Worm (Caenorhabditis elegans) whole organism, L2 larva: Measurements from ENCODE around the gene aco-1.

Experiments
- C34F6.9 ChIP-seq: fragments of 150-350 bp; optimal IDR thresholded peaks from 2 replicates; lab custom pipeline; 2014; ENCODE audit warnings: missing biosample characterization, missing genetic modification characterization
- F13H6.1 ChIP-seq: sonication (generic microtip); optimal IDR thresholded peaks from 2 replicates; lab custom pipeline; 2016; ENCODE audit warnings: missing genetic modification characterization, missing compliant biosample characterization
- R02D3.7 ChIP-seq: fragments of 150-350 bp; optimal IDR thresholded peaks from 2 replicates; lab custom pipeline; 2014; ENCODE audit warnings: missing biosample characterization, missing genetic modification characterization
- Y55F3AM.14 ChIP-seq: fragments of 200-800 bp; sonication (Bioruptor generic); optimal IDR thresholded peaks from 2 replicates; lab custom pipeline; 2018; ENCODE audit warnings: mild to moderate bottlenecking, missing genetic modification characterization, missing compliant biosample characterization
- ZK546.5 ChIP-seq: sonication (generic microtip); optimal IDR thresholded peaks from 2 replicates; lab custom pipeline; 2017; ENCODE audit warnings: missing biosample characterization, missing genetic modification characterization
- alr-1 ChIP-seq: fragments of 150-350 bp; optimal IDR thresholded peaks from 2 replicates; lab custom pipeline; 2014; ENCODE audit warnings: missing biosample characterization, missing genetic modification characterization
- aly-2 ChIP-seq: fragments of 150-350 bp; optimal IDR thresholded peaks from 2 replicates; lab custom pipeline; 2014; ENCODE audit warnings: missing biosample characterization, missing genetic modification characterization
- ama-1 ChIP-seq: fragments of 150-350 bp; optimal IDR thresholded peaks from 2 replicates; lab custom pipeline; 2018; ENCODE audit warnings: inconsistent platforms
- blmp-1 ChIP-seq: sonication (generic microtip); optimal IDR thresholded peaks from 2 replicates; lab custom pipeline; 2017; ENCODE audit warnings: missing genetic modification characterization, mild to moderate bottlenecking, missing compliant biosample characterization, antibody characterized with exemption, moderate library complexity; ENCODE audit not compliant: insufficient read depth
- ceh-16 ChIP-seq: fragments of 150-350 bp; optimal IDR thresholded peaks from 2 replicates; lab custom pipeline; 2014; ENCODE audit warnings: missing biosample characterization, missing genetic modification characterization
- ceh-82 ChIP-seq: fragments of 150-350 bp; optimal IDR thresholded peaks from 2 replicates; lab custom pipeline; 2014; ENCODE audit warnings: missing biosample characterization, missing genetic modification characterization
- crh-2 ChIP-seq: sonication (generic microtip); optimal IDR thresholded peaks from 2 replicates; lab custom pipeline; 2017; ENCODE audit warnings: missing biosample characterization, missing genetic modification characterization
- dmd-4 ChIP-seq: sonication (generic microtip); optimal IDR thresholded peaks from 2 replicates; lab custom pipeline; 2017; ENCODE audit warnings: missing biosample characterization, missing genetic modification characterization
- egl-27 ChIP-seq: sonication (generic microtip); optimal IDR thresholded peaks from 3 replicates; lab custom pipeline; 2017; ENCODE audit warnings: missing biosample characterization, missing genetic modification reagents, missing genetic modification characterization
- elt-1 ChIP-seq: fragments of 150-350 bp; optimal IDR thresholded peaks from 2 replicates; lab custom pipeline; 2014; ENCODE audit warnings: missing biosample characterization, missing genetic modification characterization
- elt-3 ChIP-seq: sonication (generic microtip); optimal IDR thresholded peaks from 2 replicates; lab custom pipeline; 2017; ENCODE audit warnings: missing biosample characterization, missing genetic modification characterization
- fos-1 ChIP-seq: fragments of 150-350 bp; optimal IDR thresholded peaks from 2 replicates; lab custom pipeline; 2014; ENCODE audit warnings: missing biosample characterization, missing genetic modification characterization
- gmeb-1 ChIP-seq: fragments of 150-350 bp; optimal IDR thresholded peaks from 2 replicates; lab custom pipeline; 2014; ENCODE audit warnings: missing biosample characterization, missing genetic modification characterization
- lin-11 ChIP-seq: fragments of 150-350 bp; sonication (generic microtip); optimal IDR thresholded peaks from 2 replicates; lab custom pipeline; 2014; ENCODE audit warnings: missing biosample characterization, missing genetic modification characterization, inconsistent platforms, mixed read lengths
- lin-13 ChIP-seq: fragments of 150-350 bp; optimal IDR thresholded peaks from 2 replicates; lab custom pipeline; 2014; ENCODE audit warnings: missing biosample characterization, missing genetic modification reagents, missing genetic modification characterization
- lin-39 ChIP-seq: fragments of 150-350 bp; optimal IDR thresholded peaks from 2 replicates; lab custom pipeline; 2014; ENCODE audit warnings: missing biosample characterization, missing genetic modification reagents, missing genetic modification characterization
- lsy-2 ChIP-seq, 2 experiments: fragments of 150-350 bp in 1 of 2; sonication (generic microtip) in 1 of 2; optimal IDR thresholded peaks; 2 replicates each; lab custom pipeline; 2014 to 2017; ENCODE audit warnings: missing biosample characterization in 2 of 2, missing genetic modification characterization in 2 of 2
- mab-5 ChIP-seq: fragments of 150-350 bp; optimal IDR thresholded peaks from 2 replicates; lab custom pipeline; 2014; ENCODE audit warnings: missing biosample characterization, missing genetic modification characterization
- mbf-1 ChIP-seq: sonication (generic microtip); optimal IDR thresholded peaks from 2 replicates; lab custom pipeline; 2017; ENCODE audit warnings: missing biosample characterization, missing genetic modification characterization
- mdl-1 ChIP-seq, 2 experiments: fragments of 150-350 bp in 1 of 2; sonication (generic microtip) in 1 of 2; optimal IDR thresholded peaks; 2 replicates each; lab custom pipeline; 2017; ENCODE audit warnings: missing biosample characterization in 2 of 2, missing genetic modification characterization in 2 of 2
- nhr-10 ChIP-seq: sonication (generic microtip); optimal IDR thresholded peaks from 2 replicates; lab custom pipeline; 2017; ENCODE audit warnings: missing biosample characterization, missing genetic modification characterization
- nhr-11 ChIP-seq: fragments of 150-350 bp; optimal IDR thresholded peaks from 2 replicates; lab custom pipeline; 2014; ENCODE audit warnings: missing biosample characterization, missing genetic modification characterization
- nhr-12 ChIP-seq: fragments of 150-350 bp; optimal IDR thresholded peaks from 2 replicates; lab custom pipeline; 2014; ENCODE audit warnings: missing biosample characterization, missing genetic modification characterization
- nhr-129 ChIP-seq: fragments of 150-350 bp; optimal IDR thresholded peaks from 2 replicates; lab custom pipeline; 2014; ENCODE audit warnings: missing biosample characterization, missing genetic modification characterization
- nhr-21 ChIP-seq: fragments of 150-350 bp; optimal IDR thresholded peaks from 2 replicates; lab custom pipeline; 2014; ENCODE audit warnings: missing biosample characterization, missing genetic modification characterization
- nhr-23 ChIP-seq: fragments of 150-350 bp; optimal IDR thresholded peaks from 2 replicates; lab custom pipeline; 2014; ENCODE audit warnings: missing biosample characterization, missing genetic modification reagents, missing genetic modification characterization
- nhr-237 ChIP-seq: fragments of 150-350 bp; optimal IDR thresholded peaks from 2 replicates; lab custom pipeline; 2014; ENCODE audit warnings: missing biosample characterization, missing genetic modification characterization
- nhr-25 ChIP-seq: fragments of 150-350 bp; sonication (generic microtip); optimal IDR thresholded peaks from 3 replicates; lab custom pipeline; 2014; ENCODE audit warnings: missing biosample characterization, missing genetic modification characterization
- nhr-6 ChIP-seq: fragments of 150-350 bp; optimal IDR thresholded peaks from 2 replicates; lab custom pipeline; 2014; ENCODE audit warnings: missing biosample characterization, missing genetic modification characterization
- nhr-77 ChIP-seq: fragments of 150-350 bp; optimal IDR thresholded peaks from 2 replicates; lab custom pipeline; 2014; ENCODE audit warnings: missing biosample characterization, missing genetic modification characterization
- peb-1 ChIP-seq: fragments of 150-350 bp; optimal IDR thresholded peaks from 2 replicates; lab custom pipeline; 2014; ENCODE audit warnings: missing biosample characterization, missing genetic modification characterization
- sem-4 ChIP-seq: fragments of 150-350 bp; optimal IDR thresholded peaks from 2 replicates; lab custom pipeline; 2014; ENCODE audit warnings: missing biosample characterization, missing genetic modification reagents, missing genetic modification characterization
- skn-1 ChIP-seq: sonication (generic microtip); optimal IDR thresholded peaks from 2 replicates; lab custom pipeline; 2017; ENCODE audit warnings: missing biosample characterization, missing genetic modification characterization
- sma-3 ChIP-seq: sonication (generic microtip); optimal IDR thresholded peaks from 2 replicates; lab custom pipeline; 2016; ENCODE audit warnings: missing genetic modification reagents, missing genetic modification characterization, missing compliant biosample characterization
- sma-9 ChIP-seq, 2 experiments: fragments of 150-350 bp in 1 of 2; sonication (generic microtip) in 1 of 2; optimal IDR thresholded peaks; 2 replicates each; lab custom pipeline; 2014 to 2016; ENCODE audit warnings: missing genetic modification characterization in 2 of 2, mild to moderate bottlenecking in 1 of 2, missing biosample characterization in 1 of 2, missing compliant biosample characterization in 1 of 2, missing genetic modification reagents in 1 of 2, moderate library complexity in 1 of 2
- snpc-4 ChIP-seq: fragments of 150-350 bp; optimal IDR thresholded peaks from 2 replicates; lab custom pipeline; 2014; ENCODE audit warnings: missing biosample characterization, missing genetic modification characterization
- unc-39 ChIP-seq: fragments of 150-350 bp; optimal IDR thresholded peaks from 2 replicates; lab custom pipeline; 2014; ENCODE audit warnings: missing biosample characterization, missing genetic modification characterization
- unc-55 ChIP-seq: fragments of 150-350 bp; sonication (generic microtip); optimal IDR thresholded peaks from 3 replicates; lab custom pipeline; 2014; ENCODE audit warnings: missing biosample characterization, missing genetic modification reagents, missing genetic modification characterization
- unc-62 ChIP-seq: fragments of 150-350 bp; optimal IDR thresholded peaks from 2 replicates; lab custom pipeline; 2014; ENCODE audit warnings: missing biosample characterization, missing genetic modification reagents, missing genetic modification characterization
- zag-1 ChIP-seq: fragments of 150-350 bp; optimal IDR thresholded peaks from 2 replicates; lab custom pipeline; 2014; ENCODE audit warnings: missing biosample characterization, missing genetic modification characterization
- ztf-1 ChIP-seq: fragments of 200-800 bp; sonication (Bioruptor generic); conservative IDR thresholded peaks from 2 replicates; pipeline ENCODE4 v1.3.6; 2022; ENCODE audit warnings: missing genetic modification characterization, missing compliant biosample characterization
- ztf-11 ChIP-seq: sonication (generic microtip); optimal IDR thresholded peaks from 2 replicates; lab custom pipeline; 2017; ENCODE audit warnings: missing biosample characterization, missing genetic modification characterization
- ztf-4 ChIP-seq: fragments of 150-350 bp; optimal IDR thresholded peaks from 2 replicates; lab custom pipeline; 2014; ENCODE audit warnings: missing biosample characterization, missing genetic modification characterization

Gene aco-1

DNA sequence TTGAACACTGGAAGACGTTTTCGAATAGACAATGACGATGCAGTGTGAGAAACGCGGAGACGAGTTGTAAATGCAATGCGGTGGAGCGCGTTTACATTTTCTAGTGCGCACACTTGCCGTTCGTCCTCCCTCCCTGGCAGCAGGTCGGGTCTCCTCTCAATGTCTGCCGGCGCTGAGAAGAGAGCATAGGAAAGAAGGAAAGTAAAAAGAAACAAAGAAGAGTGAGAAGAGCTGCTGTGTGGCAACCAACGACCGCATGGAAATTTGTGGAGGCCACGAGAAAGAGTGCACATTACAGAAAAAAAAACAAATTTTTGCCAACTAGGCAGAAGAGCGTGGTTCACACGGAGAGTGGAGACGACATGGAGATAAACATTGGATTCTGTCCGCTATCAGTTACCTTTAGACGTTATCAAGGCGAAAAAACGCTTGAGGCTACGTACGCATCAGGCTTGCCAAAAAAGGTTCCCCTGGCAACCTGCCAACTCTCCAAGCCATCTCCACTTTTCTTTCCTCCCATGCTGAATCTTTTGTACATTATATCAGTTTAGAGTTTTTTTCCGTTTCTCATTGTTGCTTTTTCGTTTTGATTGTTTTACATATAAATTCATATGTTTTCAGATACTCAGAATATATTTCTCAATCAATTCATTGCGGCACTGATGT lies 39.9 kb upstream of the aco-1 start, which contains the start of the genes snrp-40.1 and F08G12.3:
TSS of gene snrp-40.1 (minus strand) at position 143 of the 666 bp plus-strand sequence.
TSS of gene F08G12.3 (plus strand) at position 616 of the 666 bp plus-strand sequence.
- TF ChIP-seq mbf-1 (tag; lab: Kevin White, UChicago) (no peak), ZK546.5 (tag; lab: Kevin White, UChicago) (no peak), nhr-10 (no peak), nhr-237 (no peak), unc-39 (tag; lab: Kevin White, UChicago) (no peak), ztf-1 (GFP tag; lab: Robert Waterston, UW) (no peak), nhr-23 (no peak), ceh-16 (tag; lab: Kevin White, UChicago) (no peak), crh-2 (tag; lab: Kevin White, UChicago) (peak; percentile 89), elt-3 (tag; lab: Kevin White, UChicago) (no peak), lin-39 (tag; lab: Kevin White, UChicago) (no peak), nhr-77 (no peak), dmd-4 (tag; lab: Kevin White, UChicago) (no peak), sem-4 (tag; lab: Kevin White, UChicago) (peak; percentile 62), mab-5 (tag; lab: Kevin White, UChicago) (peak; percentile 59), zag-1 (peak; percentile 71), ama-1 (lab: Kevin White, UChicago) (no peak), F13H6.1 (tag; lab: Kevin White, UChicago) (peak; percentile 89), lsy-2 (tag; optimal IDR thresholded peaks at IDR 0.05; lab: Kevin White, UChicago) (peak; percentile 36 to 78), mdl-1 (tag; optimal IDR thresholded peaks at IDR 0.05; lab: Kevin White, UChicago) (peak; percentile 20 to 53), nhr-25 (tag; lab: Kevin White, UChicago) (peak; percentile 78), nhr-21 (tag; lab: Kevin White, UChicago) (peak; percentile 37), nhr-12 (tag; lab: Kevin White, UChicago) (no peak), nhr-11 (tag; lab: Kevin White, UChicago) (no peak), gmeb-1 (tag; lab: Kevin White, UChicago) (peak; percentile 46), aly-2 (tag; lab: Kevin White, UChicago) (no peak), ceh-82 (tag; lab: Kevin White, UChicago) (no peak), ztf-4 (tag; lab: Kevin White, UChicago) (peak; percentile 59), lin-11 (tag; lab: Kevin White, UChicago) (peak; percentile 61), blmp-1 (tag; lab: Kevin White, UChicago) (no peak), nhr-129 (tag; lab: Kevin White, UChicago) (peak; percentile 90), elt-1 (tag; lab: Kevin White, UChicago) (no peak), unc-55 (GFP tag; lab: Kevin White, UChicago) (peak; percentile 87), lin-13 (peak; percentile 85), sma-9 (GFP tag; optimal IDR thresholded peaks at IDR 0.05; lab: Kevin White, UChicago) (peak; percentile 82), sma-9 (tag; optimal IDR thresholded peaks at IDR 0.05; lab: Kevin White, UChicago) (no peak), ztf-11 (no peak), fos-1 (tag; lab: Kevin White, UChicago) (peak; percentile 86), nhr-6 (tag; lab: Kevin White, UChicago) (peak; percentile 18), egl-27 (tag; lab: Kevin White, UChicago) (no peak), Y55F3AM.14 (peak; percentile 31), skn-1 (tag; lab: Kevin White, UChicago) (no peak), peb-1 (tag; lab: Kevin White, UChicago) (peak; percentile 87), snpc-4 (tag; lab: Kevin White, UChicago) (peak; percentile 72), C34F6.9 (tag; lab: Kevin White, UChicago) (peak; percentile 94), sma-3 (GFP tag; lab: Kevin White, UChicago) (peak; percentile 59), unc-62 (GFP tag; lab: Kevin White, UChicago) (no peak), alr-1 (no peak), R02D3.7 (tag; lab: Kevin White, UChicago) (no peak)
